Worm (Caenorhabditis elegans) whole organism, L4 larva: ENCODE measurements around the gene mapk-15.

Source experiments
- F10B5.3 ChIP-seq: sonication (generic microtip); optimal IDR thresholded peaks from 2 replicates; lab custom pipeline; 2016; ENCODE audit warnings: mild to moderate bottlenecking, missing genetic modification characterization, missing compliant biosample characterization
- F26F4.8 ChIP-seq: fragments of 200-800 bp; sonication (Bioruptor generic); conservative IDR thresholded peaks from 2 replicates; pipeline ENCODE4 v1.3.6; 2022; ENCODE audit warnings: missing genetic modification characterization, missing compliant biosample characterization
- F44E2.7 ChIP-seq: fragments of 200-800 bp; sonication (Bioruptor generic); IDR thresholded peaks from 2 replicates; pipeline ENCODE4 v2.1.2; 2022; ENCODE audit warnings: missing genetic modification characterization, missing compliant biosample characterization
- F49E8.2 ChIP-seq: sonication (generic microtip); optimal IDR thresholded peaks from 2 replicates; lab custom pipeline; 2016; ENCODE audit warnings: missing compliant biosample characterization, mild to moderate bottlenecking, missing genetic modification characterization, borderline replicate concordance
- T26A8.4 ChIP-seq: fragments of 200-800 bp; sonication (Bioruptor generic); IDR thresholded peaks from 2 replicates; pipeline ENCODE4 v1.3.6; 2022; ENCODE audit warnings: missing genetic modification characterization, missing compliant biosample characterization
- Y105C5A.15 ChIP-seq: fragments of 200-800 bp; sonication (Bioruptor generic); IDR thresholded peaks from 2 replicates; pipeline ENCODE4 v1.3.6; 2022; ENCODE audit warnings: missing genetic modification characterization, missing compliant biosample characterization
- Y48G9A.11 ChIP-seq: fragments of 200-800 bp; sonication (Bioruptor generic); IDR thresholded peaks from 2 replicates; pipeline ENCODE4 v1.3.6; 2022; ENCODE audit warnings: missing genetic modification reagents, missing genetic modification characterization, missing compliant biosample characterization
- ZK337.2 ChIP-seq: fragments of 200-800 bp; sonication (Bioruptor generic); IDR thresholded peaks from 2 replicates; pipeline ENCODE4 v1.3.6; 2022; ENCODE audit warnings: missing genetic modification reagents, missing genetic modification characterization, missing compliant biosample characterization
- aha-1 ChIP-seq: fragments of 150-350 bp; peaks from one replicate; lab custom pipeline; 2014; ENCODE audit warnings: missing biosample characterization, missing genetic modification characterization
- ama-1 ChIP-seq: fragments of 150-350 bp; optimal IDR thresholded peaks from 2 replicates; lab custom pipeline; 2014; ENCODE audit warnings: inconsistent platforms, mixed read lengths
- arid-1 ChIP-seq: fragments of 200-800 bp; sonication (Bioruptor generic); conservative IDR thresholded peaks from 2 replicates; pipeline ENCODE4 v1.3.6; 2022; ENCODE audit warnings: missing genetic modification reagents, missing genetic modification characterization, missing compliant biosample characterization
- dve-1 ChIP-seq: sonication (generic microtip); optimal IDR thresholded peaks from 2 replicates; lab custom pipeline; 2017; ENCODE audit warnings: antibody characterized with exemption, mild to moderate bottlenecking, missing genetic modification characterization, missing compliant biosample characterization; ENCODE audit not compliant: insufficient read depth
- lim-7 ChIP-seq: fragments of 200-800 bp; sonication (Bioruptor generic); IDR thresholded peaks from 2 replicates; pipeline ENCODE4 v1.3.6; 2022; ENCODE audit warnings: missing genetic modification characterization, missing compliant biosample characterization
- lin-15B ChIP-seq: fragments of 150-350 bp; sonication (generic microtip); optimal IDR thresholded peaks from 3 replicates; lab custom pipeline; 2014; ENCODE audit warnings: missing biosample characterization, missing genetic modification characterization
- madf-9 ChIP-seq: fragments of 200-800 bp; sonication (Bioruptor generic); conservative IDR thresholded peaks from 2 replicates; pipeline ENCODE4 v1.3.6; 2022; ENCODE audit warnings: missing genetic modification reagents, missing genetic modification characterization, missing compliant biosample characterization
- mep-1 ChIP-seq: fragments of 150-350 bp; sonication (generic microtip); optimal IDR thresholded peaks from 3 replicates; lab custom pipeline; 2014; ENCODE audit warnings: missing biosample characterization, missing genetic modification characterization
- mes-2 ChIP-seq: sonication (generic microtip); optimal IDR thresholded peaks from 2 replicates; lab custom pipeline; 2016; ENCODE audit warnings: missing genotype, mild to moderate bottlenecking, missing genetic modification characterization, missing compliant biosample characterization; ENCODE audit not compliant: poor library complexity, severe bottlenecking
- mxl-3 ChIP-seq: fragments of 200-800 bp; sonication (Bioruptor generic); optimal IDR thresholded peaks from 2 replicates; lab custom pipeline; 2018; ENCODE audit warnings: mild to moderate bottlenecking, missing genetic modification characterization, missing compliant biosample characterization
- nhr-111 ChIP-seq: fragments of 200-800 bp; sonication (Bioruptor generic); optimal IDR thresholded peaks from 2 replicates; lab custom pipeline; 2018; ENCODE audit warnings: mild to moderate bottlenecking, missing genetic modification characterization, missing compliant biosample characterization
- nhr-25 ChIP-seq: sonication (generic microtip); optimal IDR thresholded peaks from 2 replicates; lab custom pipeline; 2017; ENCODE audit warnings: missing genetic modification characterization, mild to moderate bottlenecking, missing compliant biosample characterization, antibody characterized with exemption, moderate library complexity, borderline replicate concordance; ENCODE audit not compliant: insufficient read depth
- nhr-28 ChIP-seq: fragments of 150-350 bp; optimal IDR thresholded peaks from 2 replicates; lab custom pipeline; 2014; ENCODE audit warnings: missing biosample characterization, missing genetic modification characterization
- pha-4 ChIP-seq, 2 experiments: fragments of 150-350 bp in 1 of 2; fragments of 200-800 bp in 1 of 2; sonication (Bioruptor generic) in 1 of 2; IDR thresholded peaks in 1 of 2; optimal IDR thresholded peaks in 1 of 2; 2 replicates each; pipeline versions ENCODE4 v1.3.6 to Lab custom; 2014 to 2022; ENCODE audit warnings: missing genetic modification characterization in 2 of 2, missing genetic modification reagents in 2 of 2, missing biosample characterization in 1 of 2, missing compliant biosample characterization in 1 of 2
- php-3 ChIP-seq: fragments of 200-800 bp; sonication (Bioruptor generic); IDR thresholded peaks from 2 replicates; pipeline ENCODE4 v1.3.6; 2022; ENCODE audit warnings: missing genetic modification reagents, missing genetic modification characterization, missing compliant biosample characterization
- pqm-1 ChIP-seq: sonication (generic microtip); optimal IDR thresholded peaks from 2 replicates; lab custom pipeline; 2017; ENCODE audit warnings: missing biosample characterization, missing genetic modification characterization
- tag-97 ChIP-seq: fragments of 200-800 bp; sonication (Bioruptor generic); IDR thresholded peaks from 2 replicates; pipeline ENCODE4 v1.3.6; 2022; ENCODE audit warnings: missing genetic modification characterization, missing compliant biosample characterization
- unc-62 ChIP-seq, 3 experiments: fragments of 150-350 bp in 1 of 3; sonication (generic microtip); optimal IDR thresholded peaks in 2 of 3; peaks in 1 of 3; 1 replicate in 1 of 3; 2 replicates in 2 of 3; lab custom pipeline; 2014 to 2017; ENCODE audit warnings: missing biosample characterization in 3 of 3, missing genetic modification characterization in 3 of 3, missing genetic modification reagents in 3 of 3, missing genotype in 1 of 3
- vab-7 ChIP-seq: fragments of 200-800 bp; sonication (Bioruptor generic); IDR thresholded peaks from 2 replicates; pipeline ENCODE4 v1.3.6; 2022; ENCODE audit warnings: missing genetic modification reagents, missing genetic modification characterization, missing compliant biosample characterization
- zag-1 ChIP-seq: fragments of 150-350 bp; optimal IDR thresholded peaks from 2 replicates; lab custom pipeline; 2014; ENCODE audit warnings: missing biosample characterization, missing genetic modification characterization
- zfp-3 ChIP-seq: fragments of 200-800 bp; sonication (Bioruptor generic); conservative IDR thresholded peaks from 2 replicates; pipeline ENCODE4 v1.3.6; 2022; ENCODE audit warnings: missing genetic modification reagents, missing genetic modification characterization, missing compliant biosample characterization

Gene mapk-15

ce11 chrIII:6046881-6047280 lies 20.8 kb upstream of the mapk-15 start, which contains the start of gene tbx-11:
TSS of gene tbx-11 (minus strand) at chrIII:6046981.
- TF ChIP-seq nhr-25 (tag; lab: Kevin White, UChicago) = no peak

- TF ChIP-seq arid-1 (GFP tag; lab: Robert Waterston, UW) (no peak), F10B5.3 (no peak), mxl-3 (GFP tag; lab: Kevin White, UChicago) (no peak), pqm-1 (tag; lab: Kevin White, UChicago) (no peak), mes-2 (tag; lab: Kevin White, UChicago) (no peak), F49E8.2 (tag; lab: Kevin White, UChicago) (no peak), pha-4 (GFP tag; IDR thresholded peaks at IDR 0.05; lab: Robert Waterston, UW) (no peak), pha-4 (tag; optimal IDR thresholded peaks at IDR 0.05; lab: Kevin White, UChicago) (no peak), T26A8.4 (GFP tag; lab: Robert Waterston, UW) (no peak)
Observed at ce11 chrIII:6055706-6056105, 12.0 kb upstream of the mapk-15 start, which contains the start of gene F40H6.5. TSS of gene F40H6.5 (minus strand) at chrIII:6055806.

- TF ChIP-seq ama-1 = no peak
- TF ChIP-seq F44E2.7 (GFP tag; lab: Robert Waterston, UW) = 0 out of 2 replicates have a peak, but pooled peaks have one; percentile 28
- TF ChIP-seq aha-1 (tag; lab: Kevin White, UChicago) = no peak
- no peak for TF ChIP-seq dve-1 (tag; lab: Kevin White, UChicago)
- TF ChIP-seq ZK337.2 (GFP tag; lab: Robert Waterston, UW) = no peak
- TF ChIP-seq vab-7 (GFP tag; lab: Robert Waterston, UW) = peak; percentile 47; the same call in 1 of the 2 replicates
- TF ChIP-seq lim-7 (GFP tag; lab: Robert Waterston, UW) = 0 out of 2 replicates have a peak, but pooled peaks have one; percentile 38
- TF ChIP-seq Y48G9A.11 (GFP tag; lab: Robert Waterston, UW) = peak; percentile 52; the same call in 1 of the 2 replicates
Observed at ce11 chrIII:6056179-6056578, 11.5 kb upstream of the mapk-15 start.

- TF ChIP-seq zfp-3 (GFP tag; lab: Robert Waterston, UW) (no peak), tag-97 (GFP tag; lab: Robert Waterston, UW) (no peak), F26F4.8 (GFP tag; lab: Robert Waterston, UW) (no peak), lin-15B (tag; lab: Kevin White, UChicago) (no peak), nhr-28 (no peak), madf-9 (GFP tag; lab: Robert Waterston, UW) (no peak), nhr-111 (no peak), zag-1 (tag; lab: Kevin White, UChicago) (no peak), vab-7 (GFP tag; lab: Robert Waterston, UW) (no peak), php-3 (GFP tag; lab: Robert Waterston, UW) (no peak), Y105C5A.15 (GFP tag; lab: Robert Waterston, UW) (no peak)
Observed at ce11 chrIII:6056770-6057169, 10.9 kb upstream of the mapk-15 start, which contains the start of gene clc-10. TSS of gene clc-10 (plus strand) at chrIII:6057070.

ce11 chrIII:6064779-6065178 lies 2.9 kb upstream of the mapk-15 start:
- peak; percentile 98 for TF ChIP-seq Y48G9A.11 (GFP tag; lab: Robert Waterston, UW)
- TF ChIP-seq, all 104 proteins: peak for 1; not testable (repeated sequence) for 103

ce11 chrIII:6072937-6073336 lies 5.3 kb downstream of the mapk-15 start:
- peak; percentile 7 for TF ChIP-seq mep-1 (tag; lab: Kevin White, UChicago)
- TF ChIP-seq unc-62 (GFP tag; optimal IDR thresholded peaks at IDR 0.05 in 1 of 2; lab: Kevin White, UChicago) = no peak
- TF ChIP-seq unc-62 (tag; optimal IDR thresholded peaks at IDR 0.05; lab: Kevin White, UChicago) = no peak
